Fruit fly (Drosophila melanogaster) whole organism, embryonic: ENCODE results near the gene hang.

Experiments
- Bteb2 ChIP-seq: fragments of 200-800 bp; sonication (Bioruptor generic); optimal IDR thresholded peaks from 2 replicates; lab custom pipeline; 2016; ENCODE audit warnings: missing biosample characterization, missing genetic modification characterization
- CG10147 ChIP-seq: fragments of 200-800 bp; sonication (Bioruptor generic); optimal IDR thresholded peaks from 2 replicates; lab custom pipeline; 2019; ENCODE audit warnings: missing biosample characterization, mild to moderate bottlenecking, missing genetic modification characterization, moderate library complexity
- CG10321 ChIP-seq: fragments of 200-800 bp; sonication (Bioruptor generic); IDR thresholded peaks from 2 replicates; pipeline ENCODE4 v1.3.6; 2022; ENCODE audit warnings: missing biosample characterization, missing genetic modification characterization
- CG10654 ChIP-seq: fragments of 200-800 bp; sonication (Bioruptor generic); optimal IDR thresholded peaks from 2 replicates; lab custom pipeline; 2016; ENCODE audit warnings: missing biosample characterization, missing genetic modification characterization
- CG11398 ChIP-seq: fragments of 200-800 bp; sonication (Bioruptor generic); optimal IDR thresholded peaks from 2 replicates; lab custom pipeline; 2016; ENCODE audit warnings: missing biosample characterization, missing genetic modification characterization
- CG11456 ChIP-seq: fragments of 200-800 bp; sonication (Bioruptor generic); IDR thresholded peaks from 3 replicates; pipeline ENCODE4 v1.3.6; 2022; ENCODE audit warnings: missing biosample characterization, missing genetic modification characterization
- CG12769 ChIP-seq: fragments of 200-800 bp; sonication (Bioruptor generic); optimal IDR thresholded peaks from 2 replicates; lab custom pipeline; 2019; ENCODE audit warnings: missing biosample characterization, mild to moderate bottlenecking, missing genetic modification characterization, moderate library complexity
- CG15696 ChIP-seq: fragments of 200-800 bp; sonication (Bioruptor generic); optimal IDR thresholded peaks from 2 replicates; lab custom pipeline; 2019; ENCODE audit warnings: missing biosample characterization, mild to moderate bottlenecking, missing genetic modification characterization, moderate library complexity
- CG17912 ChIP-seq: fragments of 200-800 bp; sonication (Bioruptor generic); optimal IDR thresholded peaks from 2 replicates; lab custom pipeline; 2018; ENCODE audit warnings: missing biosample characterization, mild to moderate bottlenecking, missing genetic modification characterization
- CG18619 ChIP-seq: fragments of 200-800 bp; sonication (Bioruptor generic); optimal IDR thresholded peaks from 3 replicates; lab custom pipeline; 2017; ENCODE audit warnings: missing biosample characterization, mild to moderate bottlenecking, missing genetic modification characterization
- CG18764 ChIP-seq: fragments of 200-800 bp; sonication (Bioruptor generic); optimal IDR thresholded peaks from 3 replicates; lab custom pipeline; 2016; ENCODE audit warnings: missing biosample characterization, missing genetic modification characterization
- CG2129 ChIP-seq: fragments of 200-800 bp; sonication (Bioruptor generic); IDR thresholded peaks from 2 replicates; pipeline ENCODE4 v1.3.6; 2022; ENCODE audit warnings: missing biosample characterization, missing genetic modification characterization; ENCODE audit not compliant: partially characterized antibody
- CG3065 ChIP-seq: fragments of 200-800 bp; sonication (Bioruptor generic); optimal IDR thresholded peaks from 2 replicates; lab custom pipeline; 2016; ENCODE audit warnings: missing biosample characterization, missing genetic modification characterization
- CG3281 ChIP-seq: fragments of 200-800 bp; sonication (Bioruptor generic); optimal IDR thresholded peaks from 3 replicates; lab custom pipeline; 2017; ENCODE audit warnings: missing biosample characterization, mild to moderate bottlenecking, missing genetic modification characterization
- CG42726 ChIP-seq: fragments of 200-800 bp; sonication (Bioruptor generic); IDR thresholded peaks from 2 replicates; pipeline ENCODE4 v1.3.6; 2022; ENCODE audit warnings: missing biosample characterization, missing genetic modification characterization; ENCODE audit not compliant: partially characterized antibody
- CG4820 ChIP-seq: fragments of 200-800 bp; sonication (Bioruptor generic); optimal IDR thresholded peaks from 3 replicates; lab custom pipeline; 2016; ENCODE audit warnings: missing biosample characterization, missing genetic modification characterization
- CG6272 ChIP-seq: fragments of 200-800 bp; sonication (Bioruptor generic); IDR thresholded peaks from 2 replicates; pipeline ENCODE4 v1.3.6; 2022; ENCODE audit warnings: missing biosample characterization, missing genetic modification characterization
- CG6654 ChIP-seq: fragments of 200-800 bp; sonication (Bioruptor generic); optimal IDR thresholded peaks from 2 replicates; lab custom pipeline; 2017; ENCODE audit warnings: missing biosample characterization, mild to moderate bottlenecking, missing genetic modification characterization
- CG6791 ChIP-seq: fragments of 200-800 bp; sonication (Bioruptor generic); IDR thresholded peaks from 3 replicates; pipeline ENCODE4 v1.3.6; 2022; ENCODE audit warnings: missing biosample characterization, missing genetic modification characterization; ENCODE audit not compliant: partially characterized antibody
- CG7786 ChIP-seq: fragments of 200-800 bp; sonication (Bioruptor generic); optimal IDR thresholded peaks from 2 replicates; lab custom pipeline; 2016; ENCODE audit warnings: missing biosample characterization, missing genetic modification characterization
- CG8359 ChIP-seq: fragments of 200-800 bp; sonication (Bioruptor generic); optimal IDR thresholded peaks from 2 replicates; lab custom pipeline; 2017; ENCODE audit warnings: missing biosample characterization, mild to moderate bottlenecking, missing genetic modification characterization, borderline replicate concordance
- CoRest ChIP-seq: fragments of 200-800 bp; sonication (Bioruptor generic); optimal IDR thresholded peaks from 3 replicates; lab custom pipeline; 2018; ENCODE audit warnings: missing biosample characterization, mild to moderate bottlenecking, missing genetic modification characterization, moderate library complexity
- Doc2 ChIP-seq: fragments of 200-800 bp; sonication (Bioruptor generic); IDR thresholded peaks from 2 replicates; pipeline ENCODE4 v1.3.6; 2022; ENCODE audit warnings: missing biosample characterization, missing genetic modification characterization
- Hey ChIP-seq: fragments of 200-800 bp; sonication (Bioruptor generic); optimal IDR thresholded peaks from 3 replicates; lab custom pipeline; 2018; ENCODE audit warnings: missing biosample characterization, mild to moderate bottlenecking, missing genetic modification characterization
- HmgZ ChIP-seq: fragments of 200-800 bp; sonication (Bioruptor generic); optimal IDR thresholded peaks from 2 replicates; lab custom pipeline; 2018; ENCODE audit warnings: missing biosample characterization, mild to moderate bottlenecking, missing genetic modification characterization
- Kr ChIP-seq: fragments of 200-800 bp; sonication (Bioruptor generic); optimal IDR thresholded peaks from 2 replicates; lab custom pipeline; 2017; ENCODE audit warnings: missing biosample characterization, mild to moderate bottlenecking, missing genetic modification characterization
- Nf-YC ChIP-seq: fragments of 200-800 bp; optimal IDR thresholded peaks from 3 replicates; lab custom pipeline; 2019; ENCODE audit warnings: missing biosample characterization, mild to moderate bottlenecking, missing genetic modification characterization, moderate library complexity
- Opbp ChIP-seq: fragments of 200-800 bp; sonication (Bioruptor generic); IDR thresholded peaks from 3 replicates; pipeline ENCODE4 v1.3.6; 2022; ENCODE audit warnings: missing biosample characterization, missing genetic modification characterization; ENCODE audit not compliant: partially characterized antibody
- Sry-β ChIP-seq: fragments of 200-800 bp; sonication (Bioruptor generic); optimal IDR thresholded peaks from 2 replicates; lab custom pipeline; 2018; ENCODE audit warnings: missing biosample characterization, mild to moderate bottlenecking, missing genetic modification characterization, moderate library complexity
- TFAM ChIP-seq: fragments of 200-800 bp; sonication (Bioruptor generic); optimal IDR thresholded peaks from 2 replicates; lab custom pipeline; 2017; ENCODE audit warnings: missing biosample characterization, missing genetic modification characterization, inconsistent platforms
- al ChIP-seq: fragments of 200-800 bp; sonication (Bioruptor generic); IDR thresholded peaks from 2 replicates; pipeline ENCODE4 v1.3.6; 2022; ENCODE audit warnings: missing biosample characterization, missing genetic modification characterization
- cad ChIP-seq: fragments of >200 bp; optimal IDR thresholded peaks from 2 replicates; lab custom pipeline; 2017; ENCODE audit warnings: missing biosample characterization, missing genetic modification characterization
- cas ChIP-seq: fragments of 200-800 bp; sonication (Bioruptor generic); IDR thresholded peaks from 2 replicates; pipeline ENCODE4 v1.3.6; 2022; ENCODE audit warnings: missing biosample characterization, missing genetic modification characterization
- cato ChIP-seq: fragments of 200-800 bp; sonication (Bioruptor generic); optimal IDR thresholded peaks from 2 replicates; lab custom pipeline; 2016; ENCODE audit warnings: missing biosample characterization, missing genetic modification characterization, borderline replicate concordance
- chif ChIP-seq, 2 experiments: fragments of 200-800 bp; sonication (Bioruptor generic); optimal IDR thresholded peaks; 3 replicates each; lab custom pipeline; 2016; ENCODE audit warnings: missing biosample characterization in 2 of 2, missing genetic modification characterization in 2 of 2
- hb ChIP-seq: fragments of 200-800 bp; sonication (Bioruptor generic); IDR thresholded peaks from 3 replicates; pipeline ENCODE4 v1.3.6; 2022; ENCODE audit warnings: missing biosample characterization, missing genetic modification characterization; ENCODE audit not compliant: partially characterized antibody
- hbn ChIP-seq: fragments of 200-800 bp; sonication (Bioruptor generic); IDR thresholded peaks from 2 replicates; pipeline ENCODE4 v1.3.6; 2022; ENCODE audit warnings: missing biosample characterization, missing genetic modification characterization; ENCODE audit not compliant: partially characterized antibody
- hth ChIP-seq: fragments of >200 bp; optimal IDR thresholded peaks from 2 replicates; lab custom pipeline; 2017; ENCODE audit warnings: inconsistent platforms
- kah ChIP-seq: fragments of 200-800 bp; sonication (Bioruptor generic); optimal IDR thresholded peaks from 2 replicates; lab custom pipeline; 2018; ENCODE audit warnings: missing biosample characterization, mild to moderate bottlenecking, missing genetic modification characterization
- lov ChIP-seq, 2 experiments: fragments of 200-800 bp in 1 of 2; fragments of >200 bp in 1 of 2; sonication (Bioruptor generic) in 1 of 2; IDR thresholded peaks in 1 of 2; optimal IDR thresholded peaks in 1 of 2; 2 replicates in 1 of 2; 3 replicates in 1 of 2; pipeline versions ENCODE4 v1.3.6 to Lab custom; 2017 to 2022; ENCODE audit warnings: missing biosample characterization in 1 of 2, missing genetic modification characterization in 1 of 2
- rib ChIP-seq: fragments of 200-800 bp; sonication (Bioruptor generic); IDR thresholded peaks from 2 replicates; pipeline ENCODE4 v1.3.6; 2022; ENCODE audit warnings: missing biosample characterization, missing genetic modification characterization
- schlank ChIP-seq: fragments of 200-800 bp; sonication (Bioruptor generic); optimal IDR thresholded peaks from 2 replicates; lab custom pipeline; 2018; ENCODE audit warnings: missing biosample characterization, mild to moderate bottlenecking, missing genetic modification characterization
- sima ChIP-seq: fragments of 200-800 bp; sonication (Bioruptor generic); optimal IDR thresholded peaks from 2 replicates; lab custom pipeline; 2016; ENCODE audit warnings: missing biosample characterization, missing genetic modification characterization
- slbo ChIP-seq: fragments of 200-800 bp; sonication (Bioruptor generic); IDR thresholded peaks from 2 replicates; pipeline ENCODE4 v1.3.6; 2022; ENCODE audit warnings: missing biosample characterization, missing genetic modification characterization
- tap ChIP-seq: fragments of 200-800 bp; optimal IDR thresholded peaks from 3 replicates; lab custom pipeline; 2019; ENCODE audit warnings: missing biosample characterization, mild to moderate bottlenecking, missing genetic modification characterization, moderate library complexity
- tgo ChIP-seq: fragments of 200-800 bp; sonication (Bioruptor generic); IDR thresholded peaks from 3 replicates; pipeline ENCODE4 v1.3.6; 2022; ENCODE audit warnings: missing biosample characterization, missing genetic modification characterization
- tna ChIP-seq: fragments of 200-800 bp; sonication (Bioruptor generic); IDR thresholded peaks from 2 replicates; pipeline ENCODE4 v1.3.6; 2022; ENCODE audit warnings: missing biosample characterization, missing genetic modification characterization; ENCODE audit not compliant: partially characterized antibody
- vnd ChIP-seq: fragments of 200-800 bp; sonication (Bioruptor generic); IDR thresholded peaks from 3 replicates; pipeline ENCODE4 v1.3.6; 2022; ENCODE audit warnings: missing biosample characterization, missing genetic modification characterization; ENCODE audit not compliant: partially characterized antibody

hang gene

dm6 chrX:16383667-16384515, 38.7 kb upstream of the hang start (continued):
- TF ChIP-seq Kr (GFP tag; lab: Kevin White, UChicago), result no peak
- TF ChIP-seq TFAM (GFP tag; lab: Kevin White, UChicago), result peak; percentile 0
- TF ChIP-seq CG10654 (GFP tag; lab: Kevin White, UChicago), result peak; percentile 59
- TF ChIP-seq Hey (tag; lab: Kevin White, UChicago), result no peak
- TF ChIP-seq tna (GFP tag; lab: Robert Waterston, UW), result no peak
- TF ChIP-seq CG11398 (GFP tag; lab: Kevin White, UChicago), result peak; percentile 68
- no peak for TF ChIP-seq cato (GFP tag; lab: Kevin White, UChicago)
- TF ChIP-seq lov (optimal IDR thresholded peaks at IDR 0.05; lab: Kevin White, UChicago), result no peak
- TF ChIP-seq lov (GFP tag; IDR thresholded peaks at IDR 0.05; lab: Robert Waterston, UW), result no peak
- no peak for TF ChIP-seq CG2129
- TF ChIP-seq al, result no peak
- no peak for TF ChIP-seq hbn (GFP tag; lab: Robert Waterston, UW)
- TF ChIP-seq CG42726 (GFP tag; lab: Robert Waterston, UW), result no peak
- no peak for TF ChIP-seq tap
- TF ChIP-seq sima (GFP tag; lab: Kevin White, UChicago), result peak; percentile 38
- TF ChIP-seq CG3065 (GFP tag; lab: Kevin White, UChicago), result peak; percentile 40
- TF ChIP-seq CG4820, result peak; percentile 4
- TF ChIP-seq Bteb2, result peak; percentile 72
- TF ChIP-seq cas, result no peak
- TF ChIP-seq CG18764, result peak; percentile 68
- no peak for TF ChIP-seq CG6791 (GFP tag; lab: Robert Waterston, UW)
- no peak for TF ChIP-seq CG6272 (GFP tag; lab: Robert Waterston, UW)
- TF ChIP-seq CG8359 (GFP tag; lab: Kevin White, UChicago), result peak; percentile 36
- no peak for TF ChIP-seq Doc2 (GFP tag; lab: Robert Waterston, UW)
- peak; percentile 50 for TF ChIP-seq kah (GFP tag; lab: Kevin White, UChicago)
- TF ChIP-seq slbo, result no peak
- no peak for TF ChIP-seq CG10321 (GFP tag; lab: Robert Waterston, UW)
- no peak for TF ChIP-seq CG12769
- TF ChIP-seq CG3281, result peak; percentile 90
- no peak for TF ChIP-seq Opbp (GFP tag; lab: Robert Waterston, UW)
- no peak for TF ChIP-seq CG18619 (GFP tag; lab: Kevin White, UChicago)
- peak; percentile 13 for TF ChIP-seq CG7786 (GFP tag; lab: Kevin White, UChicago)
- TF ChIP-seq schlank, result peak; percentile 94
- TF ChIP-seq HmgZ (tag; lab: Kevin White, UChicago), result peak; percentile 94
- TF ChIP-seq vnd (GFP tag; lab: Robert Waterston, UW), result no peak
- peak; percentile 90 for TF ChIP-seq CG15696 (tag; lab: Kevin White, UChicago)
- peak; percentile 67 for TF ChIP-seq CG17912 (GFP tag; lab: Kevin White, UChicago)
- peak; percentile 85 for TF ChIP-seq CG10147 (GFP tag; lab: Kevin White, UChicago)
- no peak for TF ChIP-seq cad (GFP tag; lab: Kevin White, UChicago)
- peak; percentile 48 for TF ChIP-seq Sry-β
- no peak for TF ChIP-seq hth
- TF ChIP-seq Nf-YC (tag; lab: Kevin White, UChicago), result peak; percentile 65
- no peak for TF ChIP-seq tgo (GFP tag; lab: Robert Waterston, UW)
- peak; percentile 3 to 62 for TF ChIP-seq chif (GFP tag; optimal IDR thresholded peaks at IDR 0.05; lab: Kevin White, UChicago)
- TF ChIP-seq CG6654 (GFP tag; lab: Kevin White, UChicago), result no peak
- TF ChIP-seq rib (GFP tag; lab: Robert Waterston, UW), result peak; percentile 70
- no peak for TF ChIP-seq hb (GFP tag; lab: Robert Waterston, UW)
- TF ChIP-seq CoRest (tag; lab: Kevin White, UChicago), result no peak
- TF ChIP-seq CG11456 (GFP tag; lab: Robert Waterston, UW), result 0 out of 3 replicates have a peak, but pooled peaks have one; percentile 57
